Fruit fly (Drosophila melanogaster) whole organism, prepupa: ENCODE measurements around the gene CG34266.

Experiments
- Blimp-1 ChIP-seq: fragments of 200-800 bp; sonication (Bioruptor generic); optimal IDR thresholded peaks from 3 replicates; lab custom pipeline; 2017; ENCODE audit warnings: missing biosample characterization, missing genetic modification characterization, mild to moderate bottlenecking, moderate library complexity, missing genetic modification reagents
- CG10669 ChIP-seq: fragments of 200-800 bp; sonication (Bioruptor generic); optimal IDR thresholded peaks from 3 replicates; lab custom pipeline; 2018; ENCODE audit warnings: missing biosample characterization, mild to moderate bottlenecking, missing genetic modification characterization, moderate library complexity
- CG6854 ChIP-seq: fragments of 200-800 bp; sonication (Bioruptor generic); optimal IDR thresholded peaks from 2 replicates; lab custom pipeline; 2017; ENCODE audit warnings: missing biosample characterization, mild to moderate bottlenecking, missing genetic modification characterization
- CG8319 ChIP-seq: fragments of 200-800 bp; sonication (Bioruptor generic); optimal IDR thresholded peaks from 3 replicates; lab custom pipeline; 2016; ENCODE audit warnings: missing biosample characterization, missing genetic modification characterization
- CG9139 ChIP-seq: fragments of 200-800 bp; sonication (Bioruptor generic); optimal IDR thresholded peaks from 3 replicates; lab custom pipeline; 2017; ENCODE audit warnings: missing biosample characterization, mild to moderate bottlenecking, missing genetic modification characterization
- Hr39 ChIP-seq: fragments of 200-800 bp; sonication (Bioruptor generic); optimal IDR thresholded peaks from 2 replicates; lab custom pipeline; 2016; ENCODE audit warnings: missing biosample characterization, missing genetic modification characterization
- Met ChIP-seq: fragments of 200-800 bp; sonication (Bioruptor generic); optimal IDR thresholded peaks from 3 replicates; lab custom pipeline; 2016; ENCODE audit warnings: missing biosample characterization, missing genetic modification characterization
- Smox ChIP-seq: fragments of 200-800 bp; sonication (Bioruptor generic); optimal IDR thresholded peaks from 3 replicates; lab custom pipeline; 2016; ENCODE audit warnings: missing biosample characterization, missing genetic modification characterization
- cyc ChIP-seq: fragments of 200-800 bp; sonication (Bioruptor generic); optimal IDR thresholded peaks from 3 replicates; lab custom pipeline; 2016; ENCODE audit warnings: missing biosample characterization, missing genetic modification characterization
- vri ChIP-seq: fragments of 200-800 bp; sonication (Bioruptor generic); optimal IDR thresholded peaks from 3 replicates; lab custom pipeline; 2016; ENCODE audit warnings: missing biosample characterization, mild to moderate bottlenecking, missing genetic modification characterization

DNA sequence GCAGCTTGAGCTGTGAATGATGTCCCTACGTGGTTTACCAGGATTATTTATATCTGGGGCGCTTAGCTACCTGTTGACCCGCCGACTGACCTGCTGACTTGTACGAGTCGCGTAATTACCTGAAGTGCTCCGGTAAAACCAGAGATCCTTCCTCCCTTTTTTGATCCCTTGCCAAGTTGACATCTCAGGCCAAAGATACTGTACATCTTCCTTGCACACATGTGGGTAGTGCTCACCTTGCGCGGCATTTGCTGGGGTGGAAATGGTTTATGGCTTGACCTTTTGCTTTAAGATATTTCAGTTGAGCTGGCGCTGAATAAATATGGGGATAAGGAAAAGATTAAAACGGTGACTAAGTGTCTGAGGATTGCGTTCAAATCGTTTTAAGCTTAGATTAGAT lies 17.2 kb downstream of the CG34266 start, which contains the start of gene CG15876:
- TF ChIP-seq vri (GFP tag; lab: Kevin White, UChicago): no peak
- no peak for TF ChIP-seq cyc (GFP tag; lab: Kevin White, UChicago)
- no peak for TF ChIP-seq CG10669 (GFP tag; lab: Kevin White, UChicago)
- TF ChIP-seq Hr39: no peak
- no peak for TF ChIP-seq Smox (GFP tag; lab: Kevin White, UChicago)
- no peak for TF ChIP-seq CG9139 (GFP tag; lab: Kevin White, UChicago)
- no peak for TF ChIP-seq Blimp-1
- no peak for TF ChIP-seq CG8319 (GFP tag; lab: Kevin White, UChicago)
- TF ChIP-seq Met (GFP tag; lab: Kevin White, UChicago): no peak
- TF ChIP-seq CG6854 (GFP tag; lab: Kevin White, UChicago): no peak
